Fruit fly (Drosophila melanogaster) whole organism, embryonic: ENCODE results near the gene SelT.

ENCODE experiments used
- Bteb2 ChIP-seq: fragments of 200-800 bp; sonication (Bioruptor generic); optimal IDR thresholded peaks from 2 replicates; lab custom pipeline; 2016; ENCODE audit warnings: missing biosample characterization, missing genetic modification characterization
- C15 ChIP-seq: fragments of 200-800 bp; sonication (Bioruptor generic); IDR thresholded peaks from 3 replicates; pipeline ENCODE4 v1.3.6; 2022; ENCODE audit warnings: missing biosample characterization, missing genetic modification characterization
- CG10462 ChIP-seq: fragments of 200-800 bp; sonication (Bioruptor generic); optimal IDR thresholded peaks from 2 replicates; lab custom pipeline; 2016; ENCODE audit warnings: missing biosample characterization, missing genetic modification characterization
- CG10654 ChIP-seq: fragments of 200-800 bp; sonication (Bioruptor generic); optimal IDR thresholded peaks from 2 replicates; lab custom pipeline; 2016; ENCODE audit warnings: missing biosample characterization, missing genetic modification characterization
- CG11696 ChIP-seq: fragments of 200-800 bp; sonication (Bioruptor generic); IDR thresholded peaks from 2 replicates; pipeline ENCODE4 v1.3.6; 2022; ENCODE audit warnings: missing biosample characterization, missing genetic modification characterization
- CG11723 ChIP-seq: fragments of 200-800 bp; sonication (Bioruptor generic); optimal IDR thresholded peaks from 2 replicates; lab custom pipeline; 2017; ENCODE audit warnings: missing biosample characterization, mild to moderate bottlenecking, missing genetic modification characterization
- CG12391 ChIP-seq: fragments of 200-800 bp; sonication (Bioruptor generic); optimal IDR thresholded peaks from 3 replicates; lab custom pipeline; 2018; ENCODE audit warnings: missing biosample characterization, mild to moderate bottlenecking, missing genetic modification characterization, moderate library complexity
- CG14667 ChIP-seq: fragments of 200-800 bp; sonication (Bioruptor generic); IDR thresholded peaks from 2 replicates; pipeline ENCODE4 v1.3.6; 2022; ENCODE audit warnings: missing biosample characterization, missing genetic modification characterization
- CG14860 ChIP-seq: fragments of 200-800 bp; sonication (Bioruptor generic); IDR thresholded peaks from 3 replicates; pipeline ENCODE4 v1.3.6; 2022; ENCODE audit warnings: missing biosample characterization, missing genetic modification characterization; ENCODE audit not compliant: partially characterized antibody
- CG15269 ChIP-seq: fragments of 200-800 bp; sonication (Bioruptor generic); optimal IDR thresholded peaks from 2 replicates; lab custom pipeline; 2018; ENCODE audit warnings: missing biosample characterization, mild to moderate bottlenecking, missing genetic modification characterization, moderate library complexity
- CG17829 ChIP-seq: fragments of 200-800 bp; optimal IDR thresholded peaks from 2 replicates; lab custom pipeline; 2019; ENCODE audit warnings: missing biosample characterization, mild to moderate bottlenecking, missing genetic modification characterization, moderate library complexity
- CG17912 ChIP-seq: fragments of 200-800 bp; sonication (Bioruptor generic); optimal IDR thresholded peaks from 2 replicates; lab custom pipeline; 2018; ENCODE audit warnings: missing biosample characterization, mild to moderate bottlenecking, missing genetic modification characterization
- CG18262 ChIP-seq: fragments of 200-800 bp; optimal IDR thresholded peaks from 3 replicates; lab custom pipeline; 2019; ENCODE audit warnings: missing biosample characterization, mild to moderate bottlenecking, missing genetic modification characterization, moderate library complexity
- CG18764 ChIP-seq: fragments of 200-800 bp; sonication (Bioruptor generic); optimal IDR thresholded peaks from 3 replicates; lab custom pipeline; 2016; ENCODE audit warnings: missing biosample characterization, missing genetic modification characterization
- CG4328 ChIP-seq: fragments of 200-800 bp; sonication (Bioruptor generic); optimal IDR thresholded peaks from 3 replicates; lab custom pipeline; 2017; ENCODE audit warnings: missing biosample characterization, missing genetic modification reagents, missing genetic modification characterization
- CG6175 ChIP-seq: fragments of 200-800 bp; sonication (Bioruptor generic); IDR thresholded peaks from 3 replicates; pipeline ENCODE4 v1.3.6; 2022; ENCODE audit warnings: missing biosample characterization, missing genetic modification characterization
- CG7839 ChIP-seq: fragments of 200-800 bp; sonication (Bioruptor generic); optimal IDR thresholded peaks from 3 replicates; lab custom pipeline; 2018; ENCODE audit warnings: missing biosample characterization, mild to moderate bottlenecking, missing genetic modification characterization, moderate library complexity
- CG9437 ChIP-seq: fragments of 200-800 bp; sonication (Bioruptor generic); optimal IDR thresholded peaks from 2 replicates; lab custom pipeline; 2018; ENCODE audit warnings: missing biosample characterization, mild to moderate bottlenecking, missing genetic modification characterization
- CG9609 ChIP-seq: fragments of 200-800 bp; sonication (Bioruptor generic); optimal IDR thresholded peaks from 3 replicates; lab custom pipeline; 2016; ENCODE audit warnings: missing biosample characterization, missing genetic modification characterization
- CG9797 ChIP-seq: fragments of 200-800 bp; sonication (Bioruptor generic); optimal IDR thresholded peaks from 3 replicates; lab custom pipeline; 2018; ENCODE audit warnings: missing biosample characterization, mild to moderate bottlenecking, missing genetic modification characterization
- Dp ChIP-seq: fragments of 200-800 bp; sonication (Bioruptor generic); optimal IDR thresholded peaks from 2 replicates; lab custom pipeline; 2018; ENCODE audit warnings: missing biosample characterization, mild to moderate bottlenecking, missing genetic modification characterization, moderate library complexity
- Dref ChIP-seq: fragments of 200-800 bp; sonication (Bioruptor generic); IDR thresholded peaks from 2 replicates; pipeline ENCODE4 v1.3.6; 2022; ENCODE audit warnings: missing biosample characterization, missing genetic modification characterization
- Drgx ChIP-seq: fragments of 200-800 bp; sonication (Bioruptor generic); IDR thresholded peaks from 2 replicates; pipeline ENCODE4 v1.3.6; 2022; ENCODE audit warnings: missing biosample characterization, missing genetic modification characterization
- Ets97D ChIP-seq: fragments of 200-800 bp; sonication (Bioruptor generic); optimal IDR thresholded peaks from 3 replicates; lab custom pipeline; 2016; ENCODE audit warnings: missing biosample characterization, missing genetic modification characterization
- H15 ChIP-seq: fragments of 200-800 bp; sonication (Bioruptor generic); IDR thresholded peaks from 3 replicates; pipeline ENCODE4 v1.3.6; 2022; ENCODE audit warnings: missing biosample characterization, missing genetic modification characterization
- Lim3 ChIP-seq: fragments of 200-800 bp; sonication (Bioruptor generic); IDR thresholded peaks from 2 replicates; pipeline ENCODE4 v1.3.6; 2022; ENCODE audit warnings: missing biosample characterization, missing genetic modification characterization
- NFAT ChIP-seq: fragments of 200-800 bp; sonication (Bioruptor generic); IDR thresholded peaks from 2 replicates; pipeline ENCODE4 v1.3.6; 2022; ENCODE audit warnings: missing biosample characterization, missing genetic modification characterization
- Rfx ChIP-seq: fragments of 200-800 bp; sonication (Bioruptor generic); IDR thresholded peaks from 2 replicates; pipeline ENCODE4 v1.3.6; 2022; ENCODE audit warnings: missing biosample characterization, missing genetic modification characterization
- Sry-β ChIP-seq: fragments of 200-800 bp; sonication (Bioruptor generic); optimal IDR thresholded peaks from 2 replicates; lab custom pipeline; 2018; ENCODE audit warnings: missing biosample characterization, mild to moderate bottlenecking, missing genetic modification characterization, moderate library complexity
- Taf1 ChIP-seq: fragments of 200-800 bp; sonication (Bioruptor generic); IDR thresholded peaks from 2 replicates; pipeline ENCODE4 v1.3.6; 2022; ENCODE audit warnings: missing biosample characterization, missing genetic modification characterization
- Xbp1 ChIP-seq: fragments of 200-800 bp; sonication (Bioruptor generic); optimal IDR thresholded peaks from 3 replicates; lab custom pipeline; 2016; ENCODE audit warnings: missing biosample characterization, mild to moderate bottlenecking, missing genetic modification characterization
- ac ChIP-seq: fragments of 200-800 bp; sonication (Bioruptor generic); optimal IDR thresholded peaks from 3 replicates; lab custom pipeline; 2017; ENCODE audit warnings: missing biosample characterization, mild to moderate bottlenecking, missing genetic modification characterization
- al ChIP-seq: fragments of 200-800 bp; sonication (Bioruptor generic); IDR thresholded peaks from 2 replicates; pipeline ENCODE4 v1.3.6; 2022; ENCODE audit warnings: missing biosample characterization, missing genetic modification characterization
- ara ChIP-seq: fragments of 200-800 bp; sonication (Bioruptor generic); IDR thresholded peaks from 2 replicates; pipeline ENCODE4 v1.3.6; 2022; ENCODE audit warnings: missing biosample characterization, missing genetic modification characterization
- bcd ChIP-seq: fragments of 200-800 bp; sonication (Bioruptor generic); optimal IDR thresholded peaks from 2 replicates; lab custom pipeline; 2017; ENCODE audit warnings: missing biosample characterization, mild to moderate bottlenecking, missing genetic modification characterization
- cad ChIP-seq: fragments of >200 bp; optimal IDR thresholded peaks from 2 replicates; lab custom pipeline; 2017; ENCODE audit warnings: missing biosample characterization, missing genetic modification characterization
- cato ChIP-seq: fragments of 200-800 bp; sonication (Bioruptor generic); optimal IDR thresholded peaks from 2 replicates; lab custom pipeline; 2016; ENCODE audit warnings: missing biosample characterization, missing genetic modification characterization, borderline replicate concordance
- ems ChIP-seq: fragments of 200-800 bp; sonication (Bioruptor generic); optimal IDR thresholded peaks from 3 replicates; lab custom pipeline; 2016; ENCODE audit warnings: missing biosample characterization, missing genetic modification characterization
- eve ChIP-seq, 2 experiments: fragments of >200 bp; optimal IDR thresholded peaks; 2 replicates each; lab custom pipeline; 2017; ENCODE audit warnings: missing biosample characterization in 2 of 2, missing genetic modification characterization in 2 of 2
- fd64A ChIP-seq: fragments of 200-800 bp; sonication (Bioruptor generic); optimal IDR thresholded peaks from 3 replicates; lab custom pipeline; 2018; ENCODE audit warnings: missing biosample characterization, mild to moderate bottlenecking, missing genetic modification characterization
- grau ChIP-seq: fragments of 200-800 bp; optimal IDR thresholded peaks from 3 replicates; lab custom pipeline; 2019; ENCODE audit warnings: missing biosample characterization, mild to moderate bottlenecking, missing genetic modification characterization, moderate library complexity
- gro ChIP-seq: fragments of 200-800 bp; sonication (Bioruptor generic); optimal IDR thresholded peaks from 2 replicates; lab custom pipeline; 2016; ENCODE audit warnings: missing biosample characterization, missing genetic modification characterization
- gsb ChIP-seq: fragments of 200-800 bp; sonication (Bioruptor generic); IDR thresholded peaks from 2 replicates; pipeline ENCODE4 v1.3.6; 2022; ENCODE audit warnings: missing biosample characterization, missing genetic modification characterization
- ham ChIP-seq: fragments of 200-800 bp; sonication (Bioruptor generic); IDR thresholded peaks from 2 replicates; pipeline ENCODE4 v1.3.6; 2022; ENCODE audit warnings: missing biosample characterization, missing genetic modification characterization
- nmo ChIP-seq: fragments of 200-800 bp; sonication (Bioruptor generic); optimal IDR thresholded peaks from 2 replicates; lab custom pipeline; 2018; ENCODE audit warnings: missing biosample characterization, mild to moderate bottlenecking, missing genetic modification characterization, moderate library complexity
- org-1 ChIP-seq: fragments of 200-800 bp; sonication (Bioruptor generic); optimal IDR thresholded peaks from 2 replicates; lab custom pipeline; 2017; ENCODE audit warnings: missing biosample characterization, missing genetic modification characterization
- run ChIP-seq: fragments of 200-800 bp; sonication (Bioruptor generic); optimal IDR thresholded peaks from 3 replicates; lab custom pipeline; 2018; ENCODE audit warnings: missing biosample characterization, mild to moderate bottlenecking, missing genetic modification characterization
- schlank ChIP-seq: fragments of 200-800 bp; sonication (Bioruptor generic); optimal IDR thresholded peaks from 2 replicates; lab custom pipeline; 2018; ENCODE audit warnings: missing biosample characterization, mild to moderate bottlenecking, missing genetic modification characterization
- so ChIP-seq: fragments of 200-800 bp; sonication (Bioruptor generic); IDR thresholded peaks from 3 replicates; pipeline ENCODE4 v1.3.6; 2022; ENCODE audit warnings: missing biosample characterization, missing genetic modification characterization
- sob ChIP-seq: fragments of 200-800 bp; sonication (Bioruptor generic); IDR thresholded peaks from 2 replicates; pipeline ENCODE4 v1.3.6; 2022; ENCODE audit warnings: missing biosample characterization, missing genetic modification characterization
- zf30C ChIP-seq: fragments of 200-800 bp; sonication (Bioruptor generic); optimal IDR thresholded peaks from 3 replicates; lab custom pipeline; 2018; ENCODE audit warnings: missing biosample characterization, mild to moderate bottlenecking, missing genetic modification characterization

SelT gene

DNA sequence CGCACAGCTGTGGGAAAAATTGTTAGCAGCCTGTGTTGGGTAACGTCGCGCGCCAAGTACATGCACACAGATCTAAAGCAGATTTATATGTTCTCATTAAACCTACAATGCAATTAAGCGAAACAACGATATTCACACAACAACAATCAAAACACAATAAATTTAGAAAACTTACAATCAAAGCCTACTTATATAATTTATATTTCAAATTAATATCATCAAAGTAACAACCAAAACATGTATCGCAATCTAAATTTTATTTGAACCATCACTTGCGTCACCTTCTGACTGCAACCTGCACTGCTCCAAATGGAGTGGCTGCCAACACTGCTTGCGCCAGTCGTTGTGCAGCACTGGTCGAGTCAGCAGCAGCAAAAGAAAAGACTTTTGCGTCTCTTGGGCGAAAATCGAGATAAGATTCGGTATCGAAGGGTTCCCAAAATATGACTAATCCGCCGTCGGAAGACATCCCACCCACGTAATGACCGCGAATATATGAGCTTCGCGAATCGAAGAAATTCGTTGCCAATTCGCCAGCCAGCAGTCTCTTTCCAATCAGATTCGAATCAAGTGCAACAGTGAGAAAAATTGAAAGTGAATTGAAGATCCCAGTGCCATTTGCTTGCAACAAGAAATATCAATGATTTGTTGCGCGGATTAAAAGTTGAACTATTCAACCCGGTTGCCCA, 29.3 kb upstream of the SelT start, which contains the start of the genes CG8892 and CG34126 (continued):
- peak; percentile 97 for TF ChIP-seq CG9609
- peak; percentile 98 for TF ChIP-seq bcd (GFP tag; lab: Kevin White, UChicago)
- peak; percentile 81 for TF ChIP-seq schlank (tag; lab: Kevin White, UChicago)
- TF ChIP-seq fd64A (GFP tag; lab: Kevin White, UChicago): peak; percentile 77
- peak; percentile 98 for TF ChIP-seq sob
- peak; percentile 97 for TF ChIP-seq CG7839
- peak; percentile 97 for TF ChIP-seq CG4328
- peak; percentile 98 for TF ChIP-seq NFAT
- TF ChIP-seq CG10654: peak; percentile 98
- peak; percentile 97 for TF ChIP-seq CG18764 (GFP tag; lab: Kevin White, UChicago)
- peak; percentile 97 for TF ChIP-seq CG18262 (tag; lab: Kevin White, UChicago)
- peak; percentile 98 for TF ChIP-seq CG17829 (tag; lab: Kevin White, UChicago)
- TF ChIP-seq Dp (GFP tag; lab: Kevin White, UChicago): peak; percentile 42
- peak; percentile 96 for TF ChIP-seq org-1 (GFP tag; lab: Kevin White, UChicago)
- TF ChIP-seq CG14860: no peak
- no peak for TF ChIP-seq cad
- TF ChIP-seq CG14667 (GFP tag; lab: Robert Waterston, UW): peak; percentile 95
- TF ChIP-seq Drgx (GFP tag; lab: Robert Waterston, UW): peak; percentile 91
- peak; percentile 96 for TF ChIP-seq CG15269 (tag; lab: Kevin White, UChicago)
- peak; percentile 65 for TF ChIP-seq ac (GFP tag; lab: Kevin White, UChicago)
- peak; percentile 99 for TF ChIP-seq Xbp1
- TF ChIP-seq nmo (GFP tag; lab: Kevin White, UChicago): peak; percentile 98
- peak; percentile 95 for TF ChIP-seq gro (GFP tag; lab: Kevin White, UChicago)
- peak; percentile 92 for TF ChIP-seq CG9437
- peak; percentile 98 for TF ChIP-seq cato (GFP tag; lab: Kevin White, UChicago)
- peak; percentile 74 for TF ChIP-seq zf30C (GFP tag; lab: Kevin White, UChicago)
- peak; percentile 98 for TF ChIP-seq Rfx (GFP tag; lab: Robert Waterston, UW)
- peak; percentile 97 for TF ChIP-seq al (GFP tag; lab: Robert Waterston, UW)
- peak; percentile 81 for TF ChIP-seq Sry-β
- TF ChIP-seq Dref (GFP tag; lab: Robert Waterston, UW): peak; percentile 51
- peak; percentile 88 for TF ChIP-seq Taf1
- TF ChIP-seq gsb (GFP tag; lab: Robert Waterston, UW): peak; percentile 91
- TF ChIP-seq run: peak; percentile 82
- TF ChIP-seq Lim3 (GFP tag; lab: Robert Waterston, UW): peak; percentile 83
- TF ChIP-seq H15 (GFP tag; lab: Robert Waterston, UW): peak; percentile 96
- TF ChIP-seq CG10462 (GFP tag; lab: Kevin White, UChicago): peak; percentile 97
- TF ChIP-seq CG9797 (GFP tag; lab: Kevin White, UChicago): peak; percentile 65
- TF ChIP-seq CG11723: peak; percentile 96
- TF ChIP-seq ara (GFP tag; lab: Robert Waterston, UW): peak; percentile 94
- TF ChIP-seq C15 (GFP tag; lab: Robert Waterston, UW): peak; percentile 89
- peak; percentile 94 for TF ChIP-seq Bteb2 (GFP tag; lab: Kevin White, UChicago)
- peak; percentile 78 for TF ChIP-seq CG11696 (GFP tag; lab: Robert Waterston, UW)
- TF ChIP-seq ham (GFP tag; lab: Robert Waterston, UW): peak; percentile 87
- peak; percentile 95 for TF ChIP-seq so (GFP tag; lab: Robert Waterston, UW)
- TF ChIP-seq CG17912 (GFP tag; lab: Kevin White, UChicago): peak; percentile 82
- peak in 1 of 2 experiments; percentile 84 for TF ChIP-seq eve (GFP tag; optimal IDR thresholded peaks at IDR 0.05; lab: Kevin White, UChicago)
- peak; percentile 92 for TF ChIP-seq Ets97D (GFP tag; lab: Kevin White, UChicago)
- peak; percentile 92 for TF ChIP-seq CG6175
- TF ChIP-seq ems (GFP tag; lab: Kevin White, UChicago): peak; percentile 96
- peak; percentile 96 for TF ChIP-seq grau
- peak; percentile 98 for TF ChIP-seq CG12391 (tag; lab: Kevin White, UChicago)
